Worm (Caenorhabditis elegans): ENCODE measurements around the gene cest-28.

cest-28 gene

DNA sequence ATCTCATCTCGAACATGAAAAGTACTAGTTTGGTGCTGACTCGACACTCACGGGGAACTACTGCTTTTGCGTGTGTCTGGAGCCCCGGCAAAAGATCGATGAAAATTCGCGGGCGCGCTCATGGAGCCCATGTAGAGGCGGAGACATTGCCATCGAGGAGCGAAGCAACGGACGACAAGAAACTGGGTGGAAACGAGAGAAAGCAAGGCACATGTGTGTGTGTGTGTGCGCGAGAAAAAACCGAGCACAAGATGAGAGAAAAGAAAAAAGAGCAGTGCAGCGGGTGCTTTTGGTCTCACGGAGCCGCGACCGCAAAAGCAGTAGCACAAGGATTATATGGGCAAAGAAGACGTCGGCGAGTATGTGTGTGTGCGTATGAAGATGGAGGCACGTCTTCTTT is 10.9 kb upstream of the cest-28 start:
- TF ChIP-seq flt-1 (GFP tag; IDR thresholded peaks at IDR 0.05), result no peak
- TF ChIP-seq ets-7 (tag; optimal IDR thresholded peaks at IDR 0.05), result no peak
- no peak for TF ChIP-seq tbx-37 (GFP tag; conservative IDR thresholded peaks at IDR 0.05)
- TF ChIP-seq ceh-13 (GFP tag; optimal IDR thresholded peaks at IDR 0.05), result no peak
- TF ChIP-seq hmg-4 (GFP tag; optimal IDR thresholded peaks at IDR 0.05), result no peak
- peak; percentile 11 for TF ChIP-seq aly-1 (tag; optimal IDR thresholded peaks at IDR 0.05)
- TF ChIP-seq tbx-11 (GFP tag; IDR thresholded peaks at IDR 0.05), result no peak
- no peak for TF ChIP-seq scrt-1 (GFP tag; IDR thresholded peaks at IDR 0.05)
- TF ChIP-seq ama-1 (optimal IDR thresholded peaks at IDR 0.05), result no peak
- TF ChIP-seq pes-1 (GFP tag; IDR thresholded peaks at IDR 0.05), result no peak
- TF ChIP-seq hmbx-1 (tag; optimal IDR thresholded peaks at IDR 0.05), result no peak
- no peak for TF ChIP-seq B0310.2 (tag; optimal IDR thresholded peaks at IDR 0.05)
- peak; percentile 53 for TF ChIP-seq F13C5.2 (tag; optimal IDR thresholded peaks at IDR 0.05)

DNA sequence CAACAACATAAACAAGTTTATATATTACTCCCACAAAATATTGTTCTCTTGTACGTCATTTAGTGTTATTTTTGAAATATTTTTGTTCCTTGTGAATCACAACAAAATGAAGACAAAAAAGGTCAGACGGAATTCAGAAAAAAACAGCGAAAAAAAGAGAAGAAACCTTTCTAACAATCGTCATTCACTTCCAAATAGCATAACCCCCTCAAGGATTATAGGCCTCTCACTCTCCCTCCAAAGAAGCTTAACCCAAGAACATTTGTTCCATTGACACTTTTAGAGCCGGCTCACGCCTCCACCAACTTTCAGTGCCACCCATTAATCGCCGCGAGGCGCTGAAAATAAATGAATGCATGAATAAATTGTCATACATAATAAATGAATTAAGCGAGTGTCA is 10.1 kb upstream of the cest-28 start:
- TF ChIP-seq hmbx-1 (tag; optimal IDR thresholded peaks at IDR 0.05) (no peak), aly-1 (tag; optimal IDR thresholded peaks at IDR 0.05) (no peak), tra-4 (tag; optimal IDR thresholded peaks at IDR 0.05) (no peak)

DNA sequence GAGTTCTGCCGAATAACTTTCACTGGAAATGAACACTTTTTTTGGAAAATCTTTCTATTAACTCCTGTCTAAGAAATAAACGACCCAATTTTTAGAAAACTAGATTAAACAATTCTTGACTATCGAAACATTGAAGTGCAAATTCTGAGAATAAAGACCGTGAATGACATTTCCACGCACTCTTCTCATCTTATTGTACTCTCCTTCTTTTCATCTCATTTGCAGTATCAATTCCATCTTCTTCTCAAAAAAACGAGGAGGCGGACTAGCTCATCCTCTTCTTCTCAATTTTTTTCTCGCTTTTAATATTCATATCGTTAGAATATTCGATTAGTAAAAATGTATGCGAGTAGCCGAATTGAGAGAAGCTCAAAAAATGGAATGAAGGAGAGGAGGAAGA is 8.0 kb upstream of the cest-28 start:
- TF ChIP-seq tbx-37 (GFP tag; conservative IDR thresholded peaks at IDR 0.05) (no peak), aly-1 (tag; optimal IDR thresholded peaks at IDR 0.05) (no peak), F13C5.2 (tag; optimal IDR thresholded peaks at IDR 0.05) (no peak), hmbx-1 (tag; optimal IDR thresholded peaks at IDR 0.05) (no peak), ceh-36 (tag; optimal IDR thresholded peaks at IDR 0.05) (no peak), B0310.2 (tag; optimal IDR thresholded peaks at IDR 0.05) (no peak), sea-1 (GFP tag; conservative IDR thresholded peaks at IDR 0.05) (no peak), scrt-1 (GFP tag; IDR thresholded peaks at IDR 0.05) (no peak), ets-7 (tag; optimal IDR thresholded peaks at IDR 0.05) (no peak)

DNA sequence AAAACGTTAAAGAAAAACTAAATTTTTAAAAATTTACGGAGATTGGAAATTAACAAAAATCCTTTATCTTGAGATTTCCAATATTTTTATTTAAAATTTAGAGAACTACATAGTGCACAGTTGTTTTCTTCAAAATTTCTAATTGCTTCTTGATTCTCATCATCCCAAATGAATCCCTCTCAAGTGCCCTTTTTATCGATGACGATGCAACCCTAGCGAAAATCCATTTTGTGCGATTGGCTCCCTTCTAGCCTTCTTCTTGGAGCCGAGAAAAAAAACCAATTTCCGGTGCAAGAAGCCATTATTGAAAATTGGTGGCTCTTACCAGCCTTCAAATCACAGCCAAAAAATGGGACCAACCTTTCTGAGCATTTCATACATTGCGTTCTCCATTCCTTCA is 7.1 kb upstream of the cest-28 start:
- no peak for TF ChIP-seq F13C5.2 (tag; optimal IDR thresholded peaks at IDR 0.05)
- no peak for TF ChIP-seq pes-1 (GFP tag; IDR thresholded peaks at IDR 0.05)
- no peak for TF ChIP-seq flt-1 (GFP tag; IDR thresholded peaks at IDR 0.05)
- TF ChIP-seq ama-1 (optimal IDR thresholded peaks at IDR 0.05), result no peak
- TF ChIP-seq ets-7 (tag; optimal IDR thresholded peaks at IDR 0.05), result no peak
- TF ChIP-seq tbx-11 (GFP tag; IDR thresholded peaks at IDR 0.05), result no peak
- TF ChIP-seq tbx-37 (GFP tag; conservative IDR thresholded peaks at IDR 0.05), result no peak
- TF ChIP-seq scrt-1 (GFP tag; IDR thresholded peaks at IDR 0.05), result no peak

DNA sequence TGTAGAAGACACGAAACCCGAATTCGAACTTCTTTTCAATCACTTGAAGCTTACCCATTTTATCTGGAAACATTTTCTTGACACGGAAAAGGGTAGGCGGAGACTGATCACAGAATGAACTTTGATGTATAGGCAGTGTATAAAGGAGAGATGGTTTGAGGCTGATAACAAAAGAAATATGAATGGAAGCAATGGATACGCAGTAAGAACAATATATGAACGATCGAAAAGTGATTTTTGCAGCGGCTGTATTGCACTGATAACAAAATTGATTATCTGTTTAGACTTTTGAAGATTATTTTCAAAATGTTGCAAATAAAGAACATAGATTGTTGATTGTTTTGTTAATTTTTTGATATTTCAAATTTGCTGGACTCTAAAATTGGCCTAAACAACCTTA is 3.9 kb upstream of the cest-28 start, which contains the start of gene pmp-5:
Gene pmp-5 (minus strand): TSS at position 63 of the 400 bp plus-strand sequence.
- no peak for TF ChIP-seq flt-1 (GFP tag; IDR thresholded peaks at IDR 0.05)
- TF ChIP-seq hmbx-1 (tag; optimal IDR thresholded peaks at IDR 0.05), result no peak
- no peak for TF ChIP-seq pes-1 (GFP tag; IDR thresholded peaks at IDR 0.05)
- no peak for TF ChIP-seq F13C5.2 (tag; optimal IDR thresholded peaks at IDR 0.05)
- no peak for TF ChIP-seq tbx-11 (GFP tag; IDR thresholded peaks at IDR 0.05)
- no peak for TF ChIP-seq aly-1 (tag; optimal IDR thresholded peaks at IDR 0.05)
- TF ChIP-seq hmg-4 (GFP tag; optimal IDR thresholded peaks at IDR 0.05), result no peak
- no peak for TF ChIP-seq sea-1 (GFP tag; conservative IDR thresholded peaks at IDR 0.05)
- no peak for TF ChIP-seq tra-4 (tag; optimal IDR thresholded peaks at IDR 0.05)
- TF ChIP-seq tbx-37 (GFP tag; conservative IDR thresholded peaks at IDR 0.05), result no peak
- TF ChIP-seq ceh-36 (tag; optimal IDR thresholded peaks at IDR 0.05), result no peak
- TF ChIP-seq ama-1 (optimal IDR thresholded peaks at IDR 0.05), result no peak
- TF ChIP-seq ets-7 (tag; optimal IDR thresholded peaks at IDR 0.05), result no peak
- no peak for TF ChIP-seq hnd-1 (tag; optimal IDR thresholded peaks at IDR 0.05)

DNA sequence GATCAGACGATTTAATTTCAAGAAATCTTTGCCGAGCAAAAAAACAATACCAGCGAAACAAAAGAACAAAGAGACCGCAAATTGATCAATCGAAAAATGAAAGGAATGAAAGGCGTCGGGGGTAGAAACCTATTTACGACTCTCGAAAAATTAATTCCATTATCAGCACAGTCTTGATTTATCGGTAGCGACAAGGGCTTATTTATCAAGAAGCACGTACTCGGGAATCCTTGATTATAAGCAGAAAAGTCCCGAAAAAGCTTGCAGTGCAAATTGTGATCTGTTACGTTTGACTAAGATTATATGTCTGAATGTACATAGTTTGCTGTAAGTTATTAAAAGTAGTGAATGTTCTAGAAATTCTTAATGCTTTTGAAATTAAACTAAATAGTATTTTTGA is 3.1 kb upstream of the cest-28 start:
- TF ChIP-seq sea-1 (GFP tag; conservative IDR thresholded peaks at IDR 0.05) (no peak), hnd-1 (tag; optimal IDR thresholded peaks at IDR 0.05) (no peak), ceh-13 (GFP tag; optimal IDR thresholded peaks at IDR 0.05) (no peak), flt-1 (GFP tag; IDR thresholded peaks at IDR 0.05) (no peak), ets-7 (tag; optimal IDR thresholded peaks at IDR 0.05) (no peak), ama-1 (optimal IDR thresholded peaks at IDR 0.05) (no peak), B0310.2 (tag; optimal IDR thresholded peaks at IDR 0.05) (no peak), tra-4 (tag; optimal IDR thresholded peaks at IDR 0.05) (no peak), tbx-11 (GFP tag; IDR thresholded peaks at IDR 0.05) (no peak)

DNA sequence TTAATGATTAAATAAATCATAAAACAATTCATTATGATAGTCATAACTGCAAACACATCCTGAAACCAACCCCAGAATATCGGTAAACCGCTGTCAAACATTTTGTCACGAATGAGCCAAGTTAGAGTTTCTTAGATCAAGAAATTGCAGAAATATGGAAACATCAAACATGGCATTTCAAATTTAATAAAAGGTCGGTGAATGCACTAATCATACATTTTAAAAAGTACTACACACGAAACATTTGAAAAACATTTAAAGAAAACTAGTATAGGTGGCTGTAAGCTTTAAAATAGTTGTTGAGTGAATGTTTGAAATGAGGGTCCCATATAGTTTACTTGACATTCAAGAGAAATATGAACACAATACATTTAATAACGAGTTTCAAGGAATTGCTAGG is 879 bp upstream of the cest-28 start, which contains the start of gene str-180:
Gene str-180 (minus strand): TSS at position 101 of the 400 bp plus-strand sequence.
- TF ChIP-seq tra-4 (tag; optimal IDR thresholded peaks at IDR 0.05) (no peak), scrt-1 (GFP tag; IDR thresholded peaks at IDR 0.05) (no peak), F13C5.2 (tag; optimal IDR thresholded peaks at IDR 0.05) (no peak), pes-1 (GFP tag; IDR thresholded peaks at IDR 0.05) (no peak), hmbx-1 (tag; optimal IDR thresholded peaks at IDR 0.05) (no peak), ceh-36 (tag; optimal IDR thresholded peaks at IDR 0.05) (no peak), tbx-11 (GFP tag; IDR thresholded peaks at IDR 0.05) (no peak), aly-1 (tag; optimal IDR thresholded peaks at IDR 0.05) (no peak), flt-1 (GFP tag; IDR thresholded peaks at IDR 0.05) (no peak), B0310.2 (tag; optimal IDR thresholded peaks at IDR 0.05) (no peak)

DNA sequence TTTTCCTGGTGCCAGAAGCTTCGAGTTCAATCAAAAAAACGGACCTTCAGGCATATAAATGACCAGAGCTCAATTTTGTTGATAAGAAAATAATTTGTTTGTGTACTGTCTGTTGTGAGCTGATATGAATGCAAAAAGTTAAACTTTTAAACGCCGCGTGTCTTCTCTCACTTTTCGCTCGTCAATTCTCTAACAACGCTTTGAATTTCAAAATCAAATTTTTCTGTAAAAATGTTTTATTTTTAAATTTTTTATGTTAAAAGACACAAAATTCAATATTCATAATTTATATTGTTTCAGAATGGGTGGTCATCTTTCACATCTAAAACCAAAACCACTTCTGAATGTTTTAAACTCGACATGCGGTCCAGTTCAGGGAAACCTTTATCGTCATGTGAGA is 4.3 kb downstream of the cest-28 start, which contains the start of gene cest-31:
Gene cest-31 (plus strand): TSS at position 301 of the 400 bp plus-strand sequence.
- TF ChIP-seq ceh-36 (tag; optimal IDR thresholded peaks at IDR 0.05) (no peak), tbx-37 (GFP tag; conservative IDR thresholded peaks at IDR 0.05) (no peak), ama-1 (optimal IDR thresholded peaks at IDR 0.05) (no peak), tbx-11 (GFP tag; IDR thresholded peaks at IDR 0.05) (no peak), scrt-1 (GFP tag; IDR thresholded peaks at IDR 0.05) (no peak), hnd-1 (tag; optimal IDR thresholded peaks at IDR 0.05) (no peak), F13C5.2 (tag; optimal IDR thresholded peaks at IDR 0.05) (no peak), flt-1 (GFP tag; IDR thresholded peaks at IDR 0.05) (no peak), tra-4 (tag; optimal IDR thresholded peaks at IDR 0.05) (no peak)
